Worm (Caenorhabditis elegans): ENCODE measurements around the gene Y105C5A.1268.
"Not testable (repeated sequence)": the region's sequence is repeated elsewhere in the genome, so short reads cannot be mapped to it uniquely, and the experiment has no call there.

Gene Y105C5A.1268

ce11 chrIV:15684521-15684920, 38.3 kb upstream of the Y105C5A.1268 start:
- TF ChIP-seq C38D4.7 (GFP tag; optimal IDR thresholded peaks at IDR 0.05): no peak
- TF ChIP-seq unc-86 (tag; optimal IDR thresholded peaks at IDR 0.05): no peak
- no peak for TF ChIP-seq madf-2 (tag; optimal IDR thresholded peaks at IDR 0.05)
- no peak for TF ChIP-seq elt-4 (tag; optimal IDR thresholded peaks at IDR 0.05)
- TF ChIP-seq pros-1 (tag; optimal IDR thresholded peaks at IDR 0.05): no peak
- TF ChIP-seq gmeb-2 (tag; optimal IDR thresholded peaks at IDR 0.05): no peak
- no peak for TF ChIP-seq ceh-30 (tag; optimal IDR thresholded peaks at IDR 0.05)
- TF ChIP-seq C08G9.2 (tag; optimal IDR thresholded peaks at IDR 0.05): no peak
- no peak for TF ChIP-seq nfya-1 (tag; optimal IDR thresholded peaks at IDR 0.05)
- TF ChIP-seq ceh-22 (tag; optimal IDR thresholded peaks at IDR 0.05): no peak
- TF ChIP-seq ceh-14 (tag; optimal IDR thresholded peaks at IDR 0.05): no peak
- TF ChIP-seq K02D7.2 (tag; optimal IDR thresholded peaks at IDR 0.05): no peak
- no peak for TF ChIP-seq ceh-48 (tag; optimal IDR thresholded peaks at IDR 0.05)
- no peak for TF ChIP-seq hlh-30 (tag; optimal IDR thresholded peaks at IDR 0.05; ENCODE audit: insufficient read depth)
- TF ChIP-seq ceh-9 (tag; optimal IDR thresholded peaks at IDR 0.05): no peak

DNA sequence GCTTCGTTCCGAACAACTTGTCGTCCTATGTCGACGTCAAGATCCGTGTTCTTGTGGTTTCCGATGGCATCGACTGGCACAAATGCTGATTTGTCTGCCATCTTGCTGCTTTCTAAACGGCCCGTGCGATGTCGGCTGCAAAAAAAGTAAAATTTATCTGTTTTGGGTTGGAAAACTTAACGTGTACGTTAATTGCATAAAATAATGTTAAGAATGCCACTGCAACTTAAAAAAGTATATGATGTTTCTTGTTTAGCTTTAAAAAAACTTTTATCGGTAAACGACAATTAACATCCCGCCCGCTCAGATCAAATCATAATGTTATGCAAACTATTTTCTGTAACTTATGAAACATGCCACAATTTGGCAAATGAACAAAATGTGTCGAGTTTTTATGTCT, 35.2 kb upstream of the Y105C5A.1268 start, which contains the start of gene Y105C5A.26:
Gene Y105C5A.26, minus strand, starts transcription at position 101 of the 400 bp plus-strand sequence.
- TF ChIP-seq ceh-48, pros-1, elt-4 (tag; optimal IDR thresholded peaks at IDR 0.05): not testable (repeated sequence)

DNA sequence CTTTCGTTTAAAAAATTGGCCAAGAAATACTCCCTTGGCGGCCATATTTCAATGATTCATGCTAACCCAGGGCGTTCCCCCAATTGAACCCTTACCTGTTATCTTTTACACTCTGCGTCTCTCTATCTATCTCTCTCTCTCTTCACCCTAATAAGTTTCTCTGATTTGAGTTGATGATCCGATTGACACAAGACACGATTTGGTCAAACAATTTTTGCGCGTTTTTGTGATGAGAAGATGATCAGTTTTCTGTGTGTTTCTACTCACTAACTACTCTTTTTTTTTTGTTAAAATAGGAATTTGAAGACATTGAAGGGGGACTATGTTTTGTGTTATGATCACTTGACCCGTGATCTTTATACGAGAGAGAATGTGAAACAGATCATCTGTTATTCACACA, 26.7 kb upstream of the Y105C5A.1268 start:
- TF ChIP-seq ceh-34 (tag; optimal IDR thresholded peaks at IDR 0.05) (no peak), syd-9 (tag; optimal IDR thresholded peaks at IDR 0.05) (no peak), elt-4 (tag; optimal IDR thresholded peaks at IDR 0.05) (no peak), hlh-6 (tag; optimal IDR thresholded peaks at IDR 0.05) (no peak), fax-1 (tag; optimal IDR thresholded peaks at IDR 0.05) (no peak), gmeb-2 (tag; optimal IDR thresholded peaks at IDR 0.05) (no peak), fkh-10 (GFP tag; optimal IDR thresholded peaks at IDR 0.05) (no peak), ceh-2 (tag; optimal IDR thresholded peaks at IDR 0.05) (no peak), hlh-30 (tag; optimal IDR thresholded peaks at IDR 0.05; ENCODE audit: insufficient read depth) (no peak), C38D4.7 (GFP tag; optimal IDR thresholded peaks at IDR 0.05) (no peak), ttx-3 (tag; optimal IDR thresholded peaks at IDR 0.05) (no peak), fkh-6 (tag; optimal IDR thresholded peaks at IDR 0.05) (no peak), eyg-1 (tag; optimal IDR thresholded peaks at IDR 0.05) (no peak), ceh-18 (tag; optimal IDR thresholded peaks at IDR 0.05) (no peak), pha-4 (tag; optimal IDR thresholded peaks at IDR 0.05) (no peak), unc-86 (tag; optimal IDR thresholded peaks at IDR 0.05) (no peak)

DNA sequence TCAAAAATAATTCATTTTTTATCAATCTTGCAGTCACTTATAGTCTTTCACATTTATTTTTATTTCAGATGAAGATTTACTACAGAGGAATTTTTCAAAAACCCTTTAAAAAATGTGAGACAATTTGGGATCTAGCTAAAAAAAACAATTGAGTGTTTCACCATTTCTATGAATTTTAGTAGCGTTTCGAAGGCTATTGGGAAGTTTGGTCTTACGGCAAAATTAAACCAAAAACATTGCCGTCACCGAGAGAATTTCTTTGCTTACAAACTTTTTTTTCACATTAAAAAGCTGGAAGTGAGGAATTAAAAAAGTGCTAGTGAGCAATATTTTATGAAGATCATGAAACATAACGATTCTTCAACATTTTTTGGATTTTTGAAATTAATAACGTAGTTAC, 12.2 kb upstream of the Y105C5A.1268 start:
- TF ChIP-seq ceh-31 (tag; optimal IDR thresholded peaks at IDR 0.05) (no peak), ceh-22 (tag; optimal IDR thresholded peaks at IDR 0.05) (no peak), npax-4 (tag; optimal IDR thresholded peaks at IDR 0.05) (no peak), ttx-3 (tag; optimal IDR thresholded peaks at IDR 0.05) (no peak), fax-1 (tag; optimal IDR thresholded peaks at IDR 0.05) (no peak), odd-2 (tag; optimal IDR thresholded peaks at IDR 0.05) (no peak), unc-55 (GFP tag; optimal IDR thresholded peaks at IDR 0.05) (no peak), pax-1 (tag; optimal IDR thresholded peaks at IDR 0.05) (no peak), lin-11 (tag; optimal IDR thresholded peaks at IDR 0.05) (no peak), nfya-1 (tag; optimal IDR thresholded peaks at IDR 0.05) (no peak), ceh-6 (GFP tag; optimal IDR thresholded peaks at IDR 0.05) (no peak), K02D7.2 (tag; optimal IDR thresholded peaks at IDR 0.05) (no peak), Y22D7AL.16 (tag; optimal IDR thresholded peaks at IDR 0.05) (no peak), F13H6.1 (tag; optimal IDR thresholded peaks at IDR 0.05) (no peak), hlh-13 (GFP tag; optimal IDR thresholded peaks at IDR 0.05) (no peak)

All from whole organism, late embryonic.